Worm (Caenorhabditis elegans): ENCODE data around the gene F46H5.7.

F46H5.7 gene

ce11 chrX:7230321-7230720 lies 12.5 kb downstream of the F46H5.7 start (continued):
- peak; percentile 22 for TF ChIP-seq repo-1 (tag; optimal IDR thresholded peaks at IDR 0.05)
- no peak for TF ChIP-seq T07F8.4 (tag; optimal IDR thresholded peaks at IDR 0.05)
- no peak for TF ChIP-seq ceh-40 (GFP tag; IDR thresholded peaks at IDR 0.05)
- TF ChIP-seq lsy-27 (tag; optimal IDR thresholded peaks at IDR 0.05; ENCODE audit: borderline replicate concordance, insufficient read depth) = no peak
- no peak for TF ChIP-seq somi-1 (GFP tag; optimal IDR thresholded peaks at IDR 0.05)
- no peak for TF ChIP-seq snpc-1.1 (tag; optimal IDR thresholded peaks at IDR 0.05; ENCODE audit: insufficient read depth)

ce11 chrX:7229357-7229756 lies 13.4 kb downstream of the F46H5.7 start:
- TF ChIP-seq lin-35 (GFP tag; optimal IDR thresholded peaks at IDR 0.05) = no peak
- TF ChIP-seq F49E8.2 (tag; optimal IDR thresholded peaks at IDR 0.05; ENCODE audit: insufficient read depth) = no peak
- TF ChIP-seq attf-5 (GFP tag; optimal IDR thresholded peaks at IDR 0.05) = no peak
- TF ChIP-seq F57C9.4 (tag; optimal IDR thresholded peaks at IDR 0.05) = no peak
- no peak for TF ChIP-seq sea-2 (GFP tag; IDR thresholded peaks at IDR 0.05)
- no peak for TF ChIP-seq lag-1 (GFP tag; IDR thresholded peaks at IDR 0.05)
- no peak for TF ChIP-seq B0336.3 (GFP tag; IDR thresholded peaks at IDR 0.05)
- no peak for TF ChIP-seq nfya-2 (GFP tag; IDR thresholded peaks at IDR 0.05)
- no peak for TF ChIP-seq dpl-1 (GFP tag; optimal IDR thresholded peaks at IDR 0.05)
- no peak for TF ChIP-seq madf-10 (tag; optimal IDR thresholded peaks at IDR 0.05)
- TF ChIP-seq B0019.2 (GFP tag; conservative IDR thresholded peaks at IDR 0.05) = no peak

ce11 chrX:7225028-7225427 lies 17.8 kb downstream of the F46H5.7 start:
- TF ChIP-seq unc-62 (GFP tag; optimal IDR thresholded peaks at IDR 0.05) (no peak), F37B4.10 (GFP tag; IDR thresholded peaks at IDR 0.05) (0 out of 2 replicates have a peak, but pooled peaks have one; percentile 22)

ce11 chrX:7224510-7224909 lies 18.3 kb downstream of the F46H5.7 start:
- no peak for TF ChIP-seq somi-1 (GFP tag; optimal IDR thresholded peaks at IDR 0.05)
- no peak for TF ChIP-seq ama-1 (optimal IDR thresholded peaks at IDR 0.05)
- TF ChIP-seq ama-1 (GFP tag; optimal IDR thresholded peaks at IDR 0.05) = no peak
- no peak for TF ChIP-seq Y53F4B.3 (GFP tag; IDR thresholded peaks at IDR 0.05)
- TF ChIP-seq attf-3 (GFP tag; conservative IDR thresholded peaks at IDR 0.05) = 0 out of 2 replicates have a peak, but pooled peaks have one; percentile 11
- no peak for TF ChIP-seq ekl-4 (GFP tag; IDR thresholded peaks at IDR 0.05)
- TF ChIP-seq hmg-1.2 (GFP tag; IDR thresholded peaks at IDR 0.05) = no peak
- 0 out of 2 replicates have a peak, but pooled peaks have one; percentile 9 for TF ChIP-seq F33H1.4 (GFP tag; IDR thresholded peaks at IDR 0.05)
- no peak for TF ChIP-seq K12H6.12 (tag; optimal IDR thresholded peaks at IDR 0.05)
- TF ChIP-seq zfh-2 (GFP tag; conservative IDR thresholded peaks at IDR 0.05) = 0 out of 2 replicates have a peak, but pooled peaks have one; percentile 33

- TF ChIP-seq K12H6.12 (tag; optimal IDR thresholded peaks at IDR 0.05) = peak; percentile 11
- TF ChIP-seq zfh-2 (GFP tag; conservative IDR thresholded peaks at IDR 0.05) = peak; percentile 63
- TF ChIP-seq cebp-1 (GFP tag; IDR thresholded peaks at IDR 0.05) = no peak
- peak; percentile 14 for TF ChIP-seq cebp-1 (tag; optimal IDR thresholded peaks at IDR 0.05)
- TF ChIP-seq ccch-3 (GFP tag; optimal IDR thresholded peaks at IDR 0.05) = no peak
- TF ChIP-seq C06A6.2 (GFP tag; conservative IDR thresholded peaks at IDR 0.05) = no peak
- peak; percentile 6 for TF ChIP-seq ceh-27 (GFP tag; optimal IDR thresholded peaks at IDR 0.05)
- no peak for TF ChIP-seq ceh-100 (GFP tag; IDR thresholded peaks at IDR 0.05)
- no peak for TF ChIP-seq ztf-25 (GFP tag; IDR thresholded peaks at IDR 0.05)
These were observed 20.4 kb downstream of the F46H5.7 start for ce11 chrX:7222383-7222782.
